Fruit fly (Drosophila melanogaster): ENCODE data around the gene Cpr67Fa2.

The Cpr67Fa2 gene

dm6 chr3L:10931430-10931829 is 39.9 kb downstream of the Cpr67Fa2 start (continued):
- TF ChIP-seq Ets21C (GFP tag; optimal IDR thresholded peaks at IDR 0.05) (no peak), dsx (GFP tag; optimal IDR thresholded peaks at IDR 0.05; ENCODE audit: poor library complexity, severe bottlenecking) (peak; percentile 63), Eip75B (GFP tag; optimal IDR thresholded peaks at IDR 0.05) (peak; percentile 54), CG11902 (GFP tag; optimal IDR thresholded peaks at IDR 0.05) (no peak), CG6163 (GFP tag; IDR thresholded peaks at IDR 0.05) (peak; percentile 72), fd59A (GFP tag; optimal IDR thresholded peaks at IDR 0.05) (peak; percentile 74), CG11762 (GFP tag; optimal IDR thresholded peaks at IDR 0.05; ENCODE audit: insufficient read depth) (peak; percentile 34), esn (GFP tag; optimal IDR thresholded peaks at IDR 0.05) (peak; percentile 1), Hr39 (GFP tag; optimal IDR thresholded peaks at IDR 0.05) (no peak), acj6 (GFP tag; optimal IDR thresholded peaks at IDR 0.05) (peak; percentile 71), CG3032 (tag; optimal IDR thresholded peaks at IDR 0.05) (peak; percentile 83), Blimp-1 (GFP tag; optimal IDR thresholded peaks at IDR 0.05) (no peak), CG8319 (GFP tag; optimal IDR thresholded peaks at IDR 0.05) (no peak), spab (GFP tag; optimal IDR thresholded peaks at IDR 0.05) (peak; percentile 69), salr (GFP tag; optimal IDR thresholded peaks at IDR 0.05) (peak; percentile 44 to 69)

dm6 chr3L:10934983-10935539 is 43.5 kb downstream of the Cpr67Fa2 start:
- peak; percentile 43 for TF ChIP-seq Sox102F (GFP tag; optimal IDR thresholded peaks at IDR 0.05)
- TF ChIP-seq CG6276 (GFP tag; optimal IDR thresholded peaks at IDR 0.05): no peak
- no peak for TF ChIP-seq ss (GFP tag; optimal IDR thresholded peaks at IDR 0.05)
- no peak for TF ChIP-seq fd59A (GFP tag; optimal IDR thresholded peaks at IDR 0.05)
- TF ChIP-seq dsx (GFP tag; optimal IDR thresholded peaks at IDR 0.05; ENCODE audit: poor library complexity, severe bottlenecking): no peak
- TF ChIP-seq fkh (GFP tag; optimal IDR thresholded peaks at IDR 0.05): no peak
- TF ChIP-seq topi (GFP tag; optimal IDR thresholded peaks at IDR 0.05): peak; percentile 51
- TF ChIP-seq CG4318 (GFP tag; optimal IDR thresholded peaks at IDR 0.05): no peak
- TF ChIP-seq lz (GFP tag; optimal IDR thresholded peaks at IDR 0.05): peak; percentile 26
- peak; percentile 63 for TF ChIP-seq Smox (GFP tag; optimal IDR thresholded peaks at IDR 0.05)
- peak; percentile 1 for TF ChIP-seq CG34406 (GFP tag; optimal IDR thresholded peaks at IDR 0.05)
- TF ChIP-seq CG3032 (tag; optimal IDR thresholded peaks at IDR 0.05): peak; percentile 4
- TF ChIP-seq CG7368 (GFP tag; optimal IDR thresholded peaks at IDR 0.05): no peak
- no peak for TF ChIP-seq CG32006 (GFP tag; optimal IDR thresholded peaks at IDR 0.05)
- TF ChIP-seq salr (GFP tag; optimal IDR thresholded peaks at IDR 0.05): no peak
- TF ChIP-seq cyc (GFP tag; optimal IDR thresholded peaks at IDR 0.05): peak; percentile 25
- TF ChIP-seq CG15336 (GFP tag; IDR thresholded peaks at IDR 0.05): no peak
- no peak for TF ChIP-seq Eip93F (GFP tag; optimal IDR thresholded peaks at IDR 0.05)
- no peak for TF ChIP-seq CG10669 (GFP tag; optimal IDR thresholded peaks at IDR 0.05)
- no peak for TF ChIP-seq Gug (GFP tag; IDR thresholded peaks at IDR 0.05)
- TF ChIP-seq achi (GFP tag; optimal IDR thresholded peaks at IDR 0.05): peak; percentile 6
- no peak for TF ChIP-seq CG11762 (GFP tag; optimal IDR thresholded peaks at IDR 0.05; ENCODE audit: insufficient read depth)
- TF ChIP-seq CG6163 (GFP tag; IDR thresholded peaks at IDR 0.05): no peak
- TF ChIP-seq CG11902 (GFP tag; optimal IDR thresholded peaks at IDR 0.05): no peak
- TF ChIP-seq CG8319 (GFP tag; optimal IDR thresholded peaks at IDR 0.05): no peak
- TF ChIP-seq CG10631 (GFP tag; optimal IDR thresholded peaks at IDR 0.05): no peak
- TF ChIP-seq net (GFP tag; optimal IDR thresholded peaks at IDR 0.05): no peak
- no peak for TF ChIP-seq CG11294 (GFP tag; IDR thresholded peaks at IDR 0.05)
- peak; percentile 38 for TF ChIP-seq OdsH (GFP tag; optimal IDR thresholded peaks at IDR 0.05)
- TF ChIP-seq dac (GFP tag; optimal IDR thresholded peaks at IDR 0.05): no peak
- peak; percentile 58 for TF ChIP-seq Met (GFP tag; optimal IDR thresholded peaks at IDR 0.05)
- peak; percentile 58 for TF ChIP-seq esn (GFP tag; optimal IDR thresholded peaks at IDR 0.05)
- peak; percentile 70 for TF ChIP-seq svp (GFP tag)
- TF ChIP-seq CG8632 (GFP tag; optimal IDR thresholded peaks at IDR 0.05): no peak
- peak; percentile 71 for TF ChIP-seq Eip78C (GFP tag)
- no peak for TF ChIP-seq Hr38 (GFP tag; optimal IDR thresholded peaks at IDR 0.05)
- TF ChIP-seq CG6854 (GFP tag; optimal IDR thresholded peaks at IDR 0.05): no peak
- TF ChIP-seq Eip75B (GFP tag; optimal IDR thresholded peaks at IDR 0.05): no peak
- no peak for TF ChIP-seq vri (GFP tag; optimal IDR thresholded peaks at IDR 0.05)
- no peak for TF ChIP-seq Ets96B (tag; optimal IDR thresholded peaks at IDR 0.05)
- no peak for TF ChIP-seq CG9139 (GFP tag; optimal IDR thresholded peaks at IDR 0.05)
- TF ChIP-seq Blimp-1 (GFP tag; optimal IDR thresholded peaks at IDR 0.05): no peak
- TF ChIP-seq Sox14 (GFP tag; optimal IDR thresholded peaks at IDR 0.05): peak; percentile 16
- no peak for TF ChIP-seq eg (GFP tag; IDR thresholded peaks at IDR 0.05)
- TF ChIP-seq Ets21C (GFP tag; optimal IDR thresholded peaks at IDR 0.05): peak; percentile 10

Measured in whole organism, prepupa.